Fruit fly (Drosophila melanogaster): ENCODE measurements around the gene CG10621.
A peak's percentile ranks its signal among the peaks of the same experiment; 100 is the strongest.

Gene CG10621

dm6 chr2L:18985201-18986124 is 31.2 kb upstream of the CG10621 start (continued):
- TF ChIP-seq CG10669 (GFP tag; optimal IDR thresholded peaks at IDR 0.05) (no peak), salr (GFP tag; optimal IDR thresholded peaks at IDR 0.05) (no peak), CG3032 (tag; optimal IDR thresholded peaks at IDR 0.05) (no peak), acj6 (GFP tag; optimal IDR thresholded peaks at IDR 0.05) (peak; percentile 3), CG8632 (GFP tag; optimal IDR thresholded peaks at IDR 0.05) (no peak), Gug (GFP tag; IDR thresholded peaks at IDR 0.05) (no peak), vri (GFP tag; optimal IDR thresholded peaks at IDR 0.05) (peak; percentile 22), CG1621 (tag; optimal IDR thresholded peaks at IDR 0.05) (no peak), esn (GFP tag; optimal IDR thresholded peaks at IDR 0.05) (peak; percentile 42), ss (GFP tag; optimal IDR thresholded peaks at IDR 0.05) (no peak), CG6163 (GFP tag; IDR thresholded peaks at IDR 0.05) (no peak), CG8319 (GFP tag; optimal IDR thresholded peaks at IDR 0.05) (no peak), fd85E (GFP tag; optimal IDR thresholded peaks at IDR 0.05) (no peak), CG7368 (GFP tag; optimal IDR thresholded peaks at IDR 0.05) (no peak), CG6808 (GFP tag; optimal IDR thresholded peaks at IDR 0.05) (no peak), CG34406 (GFP tag; optimal IDR thresholded peaks at IDR 0.05) (no peak), CG9139 (GFP tag; optimal IDR thresholded peaks at IDR 0.05) (no peak), CG15336 (GFP tag; IDR thresholded peaks at IDR 0.05) (0 out of 2 replicates have a peak, but pooled peaks have one; percentile 36), Ets21C (GFP tag; optimal IDR thresholded peaks at IDR 0.05) (no peak), CG31627 (GFP tag; optimal IDR thresholded peaks at IDR 0.05) (peak; percentile 49), svp (GFP tag) (no peak), cyc (GFP tag; optimal IDR thresholded peaks at IDR 0.05) (peak; percentile 11)

dm6 chr2L:18984158-18984557 is 29.9 kb upstream of the CG10621 start:
- TF ChIP-seq ss (GFP tag; optimal IDR thresholded peaks at IDR 0.05) (peak; percentile 20 to 71), Eip75B (GFP tag; optimal IDR thresholded peaks at IDR 0.05) (no peak), CG6163 (GFP tag; IDR thresholded peaks at IDR 0.05) (0 out of 3 replicates have a peak, but pooled peaks have one; percentile 30), svp (GFP tag) (peak; percentile 88), eg (GFP tag; IDR thresholded peaks at IDR 0.05) (no peak), Eip78C (GFP tag) (peak; percentile 26), fkh (GFP tag; optimal IDR thresholded peaks at IDR 0.05) (peak; percentile 17)

- TF ChIP-seq Ets96B (tag; optimal IDR thresholded peaks at IDR 0.05), result peak; percentile 30
- no peak for TF ChIP-seq CG6163 (GFP tag; IDR thresholded peaks at IDR 0.05)
- peak; percentile 52 for TF ChIP-seq esn (GFP tag; optimal IDR thresholded peaks at IDR 0.05)
- TF ChIP-seq CG11762 (GFP tag; optimal IDR thresholded peaks at IDR 0.05; ENCODE audit: insufficient read depth), result no peak
- TF ChIP-seq ss (GFP tag; optimal IDR thresholded peaks at IDR 0.05), result peak in 1 of 2 experiments; percentile 28
- no peak for TF ChIP-seq CG9139 (GFP tag; optimal IDR thresholded peaks at IDR 0.05)
- no peak for TF ChIP-seq fkh (GFP tag; optimal IDR thresholded peaks at IDR 0.05)
- TF ChIP-seq CG8632 (GFP tag; optimal IDR thresholded peaks at IDR 0.05), result peak; percentile 19
- peak; percentile 52 for TF ChIP-seq CG31627 (GFP tag; optimal IDR thresholded peaks at IDR 0.05)
- TF ChIP-seq Hr38 (GFP tag; optimal IDR thresholded peaks at IDR 0.05), result no peak
- peak; percentile 44 for TF ChIP-seq lz (GFP tag; optimal IDR thresholded peaks at IDR 0.05)
- no peak for TF ChIP-seq CG6808 (GFP tag; optimal IDR thresholded peaks at IDR 0.05)
- TF ChIP-seq Met (GFP tag; optimal IDR thresholded peaks at IDR 0.05), result peak; percentile 42
- peak; percentile 17 for TF ChIP-seq Eip75B (GFP tag; optimal IDR thresholded peaks at IDR 0.05)
- TF ChIP-seq pdm3 (GFP tag; optimal IDR thresholded peaks at IDR 0.05), result peak; percentile 33
- TF ChIP-seq Ets21C (GFP tag; optimal IDR thresholded peaks at IDR 0.05), result no peak
- 0 out of 3 replicates have a peak, but pooled peaks have one; percentile 16 for TF ChIP-seq CG8119 (GFP tag; IDR thresholded peaks at IDR 0.05)
- no peak for TF ChIP-seq Gug (GFP tag; IDR thresholded peaks at IDR 0.05)
- TF ChIP-seq CG11902 (GFP tag; optimal IDR thresholded peaks at IDR 0.05), result no peak
- TF ChIP-seq Blimp-1 (GFP tag; optimal IDR thresholded peaks at IDR 0.05), result no peak
- peak; percentile 51 for TF ChIP-seq acj6 (GFP tag; optimal IDR thresholded peaks at IDR 0.05)
- TF ChIP-seq CG3032 (tag; optimal IDR thresholded peaks at IDR 0.05), result peak; percentile 6
- TF ChIP-seq CG16779 (tag; optimal IDR thresholded peaks at IDR 0.05), result no peak
- TF ChIP-seq Hr39 (GFP tag; optimal IDR thresholded peaks at IDR 0.05), result peak; percentile 35
- peak; percentile 34 for TF ChIP-seq CG10631 (GFP tag; optimal IDR thresholded peaks at IDR 0.05)
- TF ChIP-seq CG6854 (GFP tag; optimal IDR thresholded peaks at IDR 0.05), result no peak
- peak; percentile 0 for TF ChIP-seq achi (GFP tag; optimal IDR thresholded peaks at IDR 0.05)
- peak; percentile 5 for TF ChIP-seq CG6792 (GFP tag; optimal IDR thresholded peaks at IDR 0.05)
- peak; percentile 73 for TF ChIP-seq Eip78C (GFP tag)
- peak; percentile 68 for TF ChIP-seq svp (GFP tag)
- TF ChIP-seq CG15336 (GFP tag; IDR thresholded peaks at IDR 0.05), result no peak
These were observed 28.9 kb upstream of the CG10621 start for dm6 chr2L:18982826-18983758.
